Fruit fly (Drosophila melanogaster): Measurements from ENCODE around the gene eff.

Gene eff

DNA sequence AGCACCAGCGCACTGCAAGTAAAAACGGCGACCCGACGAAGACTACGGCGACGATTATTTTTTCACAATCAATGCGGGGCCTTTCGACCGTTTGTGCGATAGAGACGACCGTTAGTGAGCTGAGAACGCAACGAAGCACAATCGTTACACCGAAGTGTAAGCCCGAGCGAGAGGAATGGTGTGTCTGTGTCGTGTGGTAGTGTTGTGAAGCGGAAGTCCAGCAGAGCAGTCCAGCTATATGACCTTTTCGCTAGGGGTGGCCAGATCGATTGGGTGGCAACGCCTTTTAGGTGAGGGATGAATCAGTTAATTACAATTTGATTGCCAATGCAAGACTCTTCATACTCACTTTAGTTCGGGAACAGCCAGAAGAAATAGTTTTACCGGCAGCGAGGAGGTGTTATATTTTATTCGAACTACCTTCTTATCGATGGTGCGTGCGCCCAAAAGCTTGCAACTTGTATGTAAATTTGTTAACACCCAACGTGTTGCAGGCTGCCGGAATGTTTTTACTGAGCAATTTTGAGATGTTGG is 394 bp downstream of the eff start (continued):
- TF ChIP-seq Lpt (GFP tag; optimal IDR thresholded peaks at IDR 0.05) (no peak), CG6254 (GFP tag; optimal IDR thresholded peaks at IDR 0.05) (no peak), CG33557 (GFP tag; optimal IDR thresholded peaks at IDR 0.05) (peak; percentile 60), mam (GFP tag; optimal IDR thresholded peaks at IDR 0.05) (peak; percentile 83), CG4360 (GFP tag; IDR thresholded peaks at IDR 0.05) (0 out of 2 replicates have a peak, but pooled peaks have one; percentile 40), CG2889 (GFP tag; IDR thresholded peaks at IDR 0.05) (no peak), CG8089 (GFP tag; optimal IDR thresholded peaks at IDR 0.05) (peak; percentile 67), Rx (GFP tag; IDR thresholded peaks at IDR 0.05) (no peak; the same call in 1 of the 2 replicates), Kr (GFP tag; optimal IDR thresholded peaks at IDR 0.05) (no peak), HmgD (GFP tag; optimal IDR thresholded peaks at IDR 0.05) (peak; percentile 89), CG9797 (GFP tag; optimal IDR thresholded peaks at IDR 0.05) (no peak), ssp (GFP tag; IDR thresholded peaks at IDR 0.05) (peak; percentile 61), pb (GFP tag; optimal IDR thresholded peaks at IDR 0.05) (peak; percentile 81), CG15601 (tag; optimal IDR thresholded peaks at IDR 0.05) (peak; percentile 31), Ptx1 (GFP tag; IDR thresholded peaks at IDR 0.05) (peak; percentile 71), pfk (GFP tag; optimal IDR thresholded peaks at IDR 0.05) (peak; percentile 68), dysf (GFP tag; IDR thresholded peaks at IDR 0.05) (peak; percentile 71; the same call in 2 of the 3 replicates), sqz (GFP tag; optimal IDR thresholded peaks at IDR 0.05) (peak; percentile 50), C15 (GFP tag; IDR thresholded peaks at IDR 0.05) (no peak), CG13287 (GFP tag; IDR thresholded peaks at IDR 0.05; ENCODE audit: partially characterized antibody) (no peak), toy (GFP tag; IDR thresholded peaks at IDR 0.05) (peak; percentile 15; the same call in 1 of the 2 replicates), maf-S (GFP tag; optimal IDR thresholded peaks at IDR 0.05) (peak; percentile 56), fd64A (GFP tag; optimal IDR thresholded peaks at IDR 0.05) (peak; percentile 36), Dad (GFP tag; optimal IDR thresholded peaks at IDR 0.05) (peak; percentile 44), Fer1 (GFP tag; optimal IDR thresholded peaks at IDR 0.05) (peak; percentile 55), inv (GFP tag; IDR thresholded peaks at IDR 0.05; ENCODE audit: partially characterized antibody) (no peak), Tbp (GFP tag; optimal IDR thresholded peaks at IDR 0.05) (no peak), Dip3 (GFP tag; optimal IDR thresholded peaks at IDR 0.05) (peak; percentile 57), lab (GFP tag; optimal IDR thresholded peaks at IDR 0.05) (peak; percentile 72), CG17612 (GFP tag; IDR thresholded peaks at IDR 0.05) (peak; percentile 35; the same call in 1 of the 2 replicates), CG11093 (GFP tag; IDR thresholded peaks at IDR 0.05) (no peak), zf30C (GFP tag; optimal IDR thresholded peaks at IDR 0.05) (no peak), scrt (GFP tag; optimal IDR thresholded peaks at IDR 0.05) (no peak), Hmx (GFP tag; optimal IDR thresholded peaks at IDR 0.05) (no peak), Myb (GFP tag; optimal IDR thresholded peaks at IDR 0.05) (peak; percentile 92), CG13424 (tag; optimal IDR thresholded peaks at IDR 0.05) (peak; percentile 40), HmgZ (tag; optimal IDR thresholded peaks at IDR 0.05) (peak; percentile 94), CG17328 (GFP tag; IDR thresholded peaks at IDR 0.05) (0 out of 2 replicates have a peak, but pooled peaks have one; percentile 36), psq (GFP tag; optimal IDR thresholded peaks at IDR 0.05) (no peak), pan (optimal IDR thresholded peaks at IDR 0.05) (no peak), pan (GFP tag; optimal IDR thresholded peaks at IDR 0.05 in 1 of 2, IDR thresholded peaks at IDR 0.05 in 1 of 2) (peak in 1 of 2 experiments; percentile 35), CoRest (tag; optimal IDR thresholded peaks at IDR 0.05) (peak; percentile 38), CG3995 (GFP tag; optimal IDR thresholded peaks at IDR 0.05) (peak; percentile 47), odd (GFP tag; optimal IDR thresholded peaks at IDR 0.05) (peak; percentile 27), Doc2 (GFP tag; IDR thresholded peaks at IDR 0.05) (no peak), CG18262 (tag; optimal IDR thresholded peaks at IDR 0.05) (no peak), dmrt99B (tag; optimal IDR thresholded peaks at IDR 0.05) (peak; percentile 29), wor (GFP tag; IDR thresholded peaks at IDR 0.05) (no peak), CG9932 (GFP tag; IDR thresholded peaks at IDR 0.05) (peak; percentile 87), pros (GFP tag; optimal IDR thresholded peaks at IDR 0.05) (peak; percentile 43), CG10431 (GFP tag; optimal IDR thresholded peaks at IDR 0.05) (peak; percentile 14)

All from whole organism, embryonic.